Worm (Caenorhabditis elegans): ENCODE measurements around the gene F28H7.8.

Gene F28H7.8

ce11 chrV:10758658-10759057, at the start of gene F28H7.8:
Gene F28H7.8 (plus strand): TSS chrV:10758958.
- TF ChIP-seq K12H6.12 (tag; optimal IDR thresholded peaks at IDR 0.05) (no peak), ztf-26 (tag; optimal IDR thresholded peaks at IDR 0.05) (no peak), him-1 (tag; optimal IDR thresholded peaks at IDR 0.05) (no peak), cebp-1 (GFP tag; IDR thresholded peaks at IDR 0.05) (no peak), cebp-1 (tag; optimal IDR thresholded peaks at IDR 0.05) (no peak), egl-18 (GFP tag; IDR thresholded peaks at IDR 0.05) (no peak), F57A8.1 (GFP tag; optimal IDR thresholded peaks at IDR 0.05) (no peak), rcor-1 (GFP tag; IDR thresholded peaks at IDR 0.05) (no peak), Y67H2A.10 (GFP tag; conservative IDR thresholded peaks at IDR 0.05) (no peak), aptf-3 (GFP tag; IDR thresholded peaks at IDR 0.05) (no peak), ztf-25 (GFP tag; IDR thresholded peaks at IDR 0.05) (no peak), let-607 (tag; optimal IDR thresholded peaks at IDR 0.05) (no peak), unc-130 (GFP tag; optimal IDR thresholded peaks at IDR 0.05) (no peak), F49E8.2 (tag; optimal IDR thresholded peaks at IDR 0.05; ENCODE audit: insufficient read depth) (no peak), lag-1 (GFP tag; IDR thresholded peaks at IDR 0.05) (no peak), F52B5.7 (tag; optimal IDR thresholded peaks at IDR 0.05) (no peak), fkh-3 (tag; optimal IDR thresholded peaks at IDR 0.05) (no peak), T07F8.4 (tag; optimal IDR thresholded peaks at IDR 0.05) (no peak), somi-1 (GFP tag; optimal IDR thresholded peaks at IDR 0.05) (no peak), snpc-1.3 (tag; optimal IDR thresholded peaks at IDR 0.05; ENCODE audit: insufficient read depth) (no peak)

DNA sequence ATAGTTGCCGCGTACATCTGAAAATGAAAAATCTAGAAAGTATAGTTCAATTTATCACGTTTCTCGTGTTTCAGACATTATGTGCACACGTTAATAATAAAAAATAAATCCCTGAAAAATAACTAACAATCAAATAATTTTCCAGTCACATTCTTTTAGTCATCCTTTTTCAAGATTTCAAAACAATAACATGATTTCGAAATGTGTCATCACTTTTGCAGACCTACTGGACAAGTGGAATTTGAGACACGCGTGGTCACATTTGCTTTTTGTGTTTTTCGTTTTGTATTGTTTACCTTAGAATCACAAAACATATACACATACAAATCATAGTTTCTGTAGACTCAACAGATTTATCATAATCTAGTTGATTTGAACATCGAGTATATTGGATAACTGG, 49.4 kb upstream of the F28H7.8 start:
- TF ChIP-seq cebp-1 (GFP tag; IDR thresholded peaks at IDR 0.05) (no peak), cebp-1 (tag; optimal IDR thresholded peaks at IDR 0.05) (peak; percentile 78), F52B5.7 (tag; optimal IDR thresholded peaks at IDR 0.05) (no peak)

DNA sequence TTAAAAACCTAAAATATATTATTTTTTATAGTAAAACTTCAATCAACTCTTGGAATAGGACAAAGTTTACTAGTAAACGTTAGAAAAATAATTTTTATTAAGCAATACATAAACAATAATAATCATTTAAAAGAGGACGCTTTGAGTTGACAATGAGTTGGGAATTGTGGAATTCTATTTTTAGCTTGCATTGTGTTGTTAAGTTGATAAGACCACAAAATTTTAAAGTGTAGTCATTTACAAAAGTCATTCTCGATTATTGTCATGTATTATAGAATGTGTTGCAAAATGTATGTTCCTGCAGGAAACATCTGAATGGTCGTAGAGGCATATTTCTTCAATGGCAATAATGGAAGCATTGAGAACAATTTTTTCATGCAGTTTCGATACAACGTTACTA, 47.8 kb upstream of the F28H7.8 start:
- TF ChIP-seq lin-26 (GFP tag; IDR thresholded peaks at IDR 0.05) (no peak), nhr-80 (tag; optimal IDR thresholded peaks at IDR 0.05) (peak; percentile 1)

DNA sequence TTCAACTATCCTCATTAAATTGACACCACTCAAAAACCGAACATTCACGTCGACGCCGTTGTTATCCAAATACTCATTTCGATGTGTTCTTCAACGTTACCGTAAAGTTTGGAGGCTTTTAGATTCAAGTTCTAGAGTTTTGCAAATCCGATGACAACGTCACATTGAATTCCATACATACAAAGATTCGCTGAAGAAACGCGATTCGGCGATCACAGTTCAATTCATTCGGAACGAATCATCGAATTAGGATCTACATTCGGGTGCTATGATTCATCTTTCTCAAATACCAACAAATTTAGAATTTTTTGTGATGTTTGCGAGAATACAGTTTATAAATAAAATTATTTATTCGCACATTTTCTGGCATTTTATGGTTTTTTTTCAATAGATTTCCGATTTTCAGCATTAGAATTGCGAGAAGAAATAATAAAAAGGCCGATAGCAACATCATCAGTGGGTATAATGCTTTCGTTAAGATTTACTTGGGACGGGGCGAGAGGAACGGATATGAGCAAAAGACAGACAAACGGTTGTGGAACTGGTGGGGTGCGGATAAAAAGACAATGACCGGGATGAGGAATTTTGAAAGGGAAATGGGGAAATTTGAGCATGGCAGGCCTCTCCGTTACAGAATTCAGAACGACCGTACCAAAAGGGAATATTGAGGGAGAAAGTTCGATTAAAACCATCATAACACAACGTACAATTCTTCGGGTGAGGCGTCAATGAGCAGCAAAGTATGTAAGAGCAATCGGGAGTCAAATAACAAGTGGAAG, 46.7 kb upstream of the F28H7.8 start:
- peak; percentile 4 for TF ChIP-seq F23B12.7 (tag; optimal IDR thresholded peaks at IDR 0.05; ENCODE audit: insufficient read depth)
- TF ChIP-seq nfya-1 (tag; optimal IDR thresholded peaks at IDR 0.05; ENCODE audit: borderline replicate concordance, insufficient read depth), result no peak
- peak; percentile 8 for TF ChIP-seq attf-5 (GFP tag; optimal IDR thresholded peaks at IDR 0.05)
- no peak for TF ChIP-seq lsy-27 (tag; optimal IDR thresholded peaks at IDR 0.05; ENCODE audit: borderline replicate concordance, insufficient read depth)
- TF ChIP-seq C06A6.2 (GFP tag; conservative IDR thresholded peaks at IDR 0.05), result 0 out of 2 replicates have a peak, but pooled peaks have one; percentile 17
- 0 out of 2 replicates have a peak, but pooled peaks have one; percentile 10 for TF ChIP-seq K11D2.4 (GFP tag; IDR thresholded peaks at IDR 0.05)
- TF ChIP-seq ztf-26 (tag; optimal IDR thresholded peaks at IDR 0.05), result no peak
- peak; percentile 55; the same call in 1 of the 2 replicates for TF ChIP-seq Y95B8A.8 (GFP tag; IDR thresholded peaks at IDR 0.05)
- no peak for TF ChIP-seq Y67H2A.10 (GFP tag; conservative IDR thresholded peaks at IDR 0.05)
- peak; percentile 35 for TF ChIP-seq ama-1 (optimal IDR thresholded peaks at IDR 0.05)
- TF ChIP-seq ama-1 (GFP tag; optimal IDR thresholded peaks at IDR 0.05), result no peak
- no peak for TF ChIP-seq mes-4 (tag; optimal IDR thresholded peaks at IDR 0.05)
- peak; percentile 8 for TF ChIP-seq F52B5.7 (tag; optimal IDR thresholded peaks at IDR 0.05)
- TF ChIP-seq ceh-91 (GFP tag; IDR thresholded peaks at IDR 0.05), result no peak
- no peak for TF ChIP-seq egl-44 (GFP tag; IDR thresholded peaks at IDR 0.05)
- TF ChIP-seq snpc-4 (GFP tag; optimal IDR thresholded peaks at IDR 0.05), result no peak
- TF ChIP-seq snpc-4 (tag; optimal IDR thresholded peaks at IDR 0.05), result no peak
- peak; percentile 73 for TF ChIP-seq B0336.3 (GFP tag; IDR thresholded peaks at IDR 0.05)
- peak; percentile 34; the same call in 1 of the 2 replicates for TF ChIP-seq Y79H2A.3 (GFP tag; conservative IDR thresholded peaks at IDR 0.05)
- TF ChIP-seq mel-28 (tag; optimal IDR thresholded peaks at IDR 0.05; ENCODE audit: borderline replicate concordance), result peak; percentile 35
- no peak for TF ChIP-seq nhr-27 (tag; optimal IDR thresholded peaks at IDR 0.05)
- TF ChIP-seq sptf-2 (GFP tag; optimal IDR thresholded peaks at IDR 0.05), result no peak
- TF ChIP-seq cebp-1 (GFP tag; IDR thresholded peaks at IDR 0.05), result no peak
- peak; percentile 55 for TF ChIP-seq cebp-1 (tag; optimal IDR thresholded peaks at IDR 0.05)
- 0 out of 2 replicates have a peak, but pooled peaks have one; percentile 8 for TF ChIP-seq hmg-1.2 (GFP tag; IDR thresholded peaks at IDR 0.05)
